Worm (Caenorhabditis elegans) whole organism, late embryonic: ENCODE measurements around the gene Y82E9BL.1.

Source experiments
- C08G9.2 ChIP-seq: sonication (generic microtip); optimal IDR thresholded peaks from 2 replicates; lab custom pipeline; 2016; ENCODE audit warnings: mild to moderate bottlenecking, missing genetic modification characterization, moderate library complexity, missing compliant biosample characterization
- C38D4.7 ChIP-seq: fragments of 200-800 bp; sonication (Bioruptor generic); optimal IDR thresholded peaks from 2 replicates; lab custom pipeline; 2018; ENCODE audit warnings: mild to moderate bottlenecking, missing genetic modification characterization, moderate library complexity, missing compliant biosample characterization
- K02D7.2 ChIP-seq: sonication (generic microtip); optimal IDR thresholded peaks from 2 replicates; lab custom pipeline; 2017; ENCODE audit warnings: mild to moderate bottlenecking, missing genetic modification characterization, missing compliant biosample characterization
- ahr-1 ChIP-seq: sonication (generic microtip); optimal IDR thresholded peaks from 2 replicates; lab custom pipeline; 2016; ENCODE audit warnings: missing genetic modification characterization, missing compliant biosample characterization
- ama-1 ChIP-seq: fragments of 150-350 bp; optimal IDR thresholded peaks from 2 replicates; lab custom pipeline; 2014
- ceh-14 ChIP-seq: sonication (generic microtip); optimal IDR thresholded peaks from 2 replicates; lab custom pipeline; 2016; ENCODE audit warnings: missing genotype, missing genetic modification characterization, missing compliant biosample characterization
- ceh-18 ChIP-seq: sonication (generic microtip); optimal IDR thresholded peaks from 2 replicates; lab custom pipeline; 2016; ENCODE audit warnings: missing genetic modification characterization, missing compliant biosample characterization
- ceh-19 ChIP-seq: fragments of 200-800 bp; sonication (Bioruptor generic); optimal IDR thresholded peaks from 2 replicates; lab custom pipeline; 2018; ENCODE audit warnings: mild to moderate bottlenecking, missing genetic modification characterization, missing compliant biosample characterization
- ceh-45 ChIP-seq: fragments of 200-800 bp; sonication (Bioruptor generic); IDR thresholded peaks from 2 replicates; pipeline ENCODE4 v1.3.6; 2022; ENCODE audit warnings: missing genetic modification reagents, missing genetic modification characterization, missing compliant biosample characterization
- ceh-48 ChIP-seq: sonication (generic microtip); optimal IDR thresholded peaks from 2 replicates; lab custom pipeline; 2016; ENCODE audit warnings: missing genetic modification characterization, inconsistent platforms, missing compliant biosample characterization
- ceh-9 ChIP-seq: sonication (generic microtip); optimal IDR thresholded peaks from 2 replicates; lab custom pipeline; 2016; ENCODE audit warnings: mild to moderate bottlenecking, missing genetic modification characterization, inconsistent platforms, missing compliant biosample characterization
- che-1 ChIP-seq: sonication (generic microtip); optimal IDR thresholded peaks from 2 replicates; lab custom pipeline; 2016; ENCODE audit warnings: mild to moderate bottlenecking, missing genetic modification characterization, missing compliant biosample characterization
- dmd-4 ChIP-seq: sonication (generic microtip); optimal IDR thresholded peaks from 2 replicates; lab custom pipeline; 2016; ENCODE audit warnings: borderline replicate concordance, missing genetic modification characterization, missing compliant biosample characterization
- dve-1 ChIP-seq: sonication (generic microtip); optimal IDR thresholded peaks from 2 replicates; lab custom pipeline; 2017; ENCODE audit warnings: antibody characterized with exemption, mild to moderate bottlenecking, missing genetic modification characterization, missing compliant biosample characterization
- elt-2 ChIP-seq: sonication (generic microtip); optimal IDR thresholded peaks from 2 replicates; lab custom pipeline; 2016; ENCODE audit warnings: missing genetic modification reagents, missing genetic modification characterization, missing compliant biosample characterization
- eyg-1 ChIP-seq: sonication (generic microtip); optimal IDR thresholded peaks from 2 replicates; lab custom pipeline; 2016; ENCODE audit warnings: missing genotype, missing genetic modification characterization, missing compliant biosample characterization
- fkh-6 ChIP-seq: sonication (generic microtip); optimal IDR thresholded peaks from 2 replicates; lab custom pipeline; 2016; ENCODE audit warnings: missing genetic modification characterization, missing compliant biosample characterization
- hlh-6 ChIP-seq: sonication (generic microtip); optimal IDR thresholded peaks from 2 replicates; lab custom pipeline; 2016; ENCODE audit warnings: missing genotype, missing genetic modification characterization, missing compliant biosample characterization
- lim-6 ChIP-seq: sonication (generic microtip); optimal IDR thresholded peaks from 2 replicates; lab custom pipeline; 2016; ENCODE audit warnings: missing genetic modification characterization, missing compliant biosample characterization
- mec-3 ChIP-seq: sonication (generic microtip); optimal IDR thresholded peaks from 2 replicates; lab custom pipeline; 2016; ENCODE audit warnings: borderline replicate concordance, missing genetic modification characterization, missing compliant biosample characterization
- nfya-1 ChIP-seq: sonication (generic microtip); optimal IDR thresholded peaks from 2 replicates; lab custom pipeline; 2017; ENCODE audit warnings: missing genetic modification characterization, mild to moderate bottlenecking, missing compliant biosample characterization, antibody characterized with exemption, moderate library complexity
- nhr-11 ChIP-seq: fragments of 150-350 bp; optimal IDR thresholded peaks from 2 replicates; lab custom pipeline; 2014; ENCODE audit warnings: missing biosample characterization, missing genetic modification characterization
- npax-4 ChIP-seq: sonication (generic microtip); optimal IDR thresholded peaks from 2 replicates; lab custom pipeline; 2016; ENCODE audit warnings: missing genetic modification characterization, missing compliant biosample characterization
- pag-3 ChIP-seq: sonication (generic microtip); optimal IDR thresholded peaks from 2 replicates; lab custom pipeline; 2016; ENCODE audit warnings: missing compliant biosample characterization, missing genetic modification characterization, borderline replicate concordance
- pat-9 ChIP-seq: fragments of 200-800 bp; sonication (Bioruptor generic); optimal IDR thresholded peaks from 2 replicates; lab custom pipeline; 2018; ENCODE audit warnings: mild to moderate bottlenecking, missing genetic modification characterization, moderate library complexity, missing compliant biosample characterization
- ref-2 ChIP-seq: sonication (generic microtip); optimal IDR thresholded peaks from 2 replicates; lab custom pipeline; 2016; ENCODE audit warnings: missing genetic modification characterization, missing compliant biosample characterization
- tbx-2 ChIP-seq: sonication (generic microtip); optimal IDR thresholded peaks from 2 replicates; lab custom pipeline; 2016; ENCODE audit warnings: missing genetic modification characterization, missing compliant biosample characterization
- unc-55 ChIP-seq: sonication (generic microtip); optimal IDR thresholded peaks from 2 replicates; lab custom pipeline; 2017; ENCODE audit warnings: missing biosample characterization, missing genetic modification reagents, missing genetic modification characterization
- ztf-16 ChIP-seq: sonication (generic microtip); optimal IDR thresholded peaks from 2 replicates; lab custom pipeline; 2017; ENCODE audit warnings: missing genetic modification characterization, missing compliant biosample characterization

The Y82E9BL.1 gene

DNA sequence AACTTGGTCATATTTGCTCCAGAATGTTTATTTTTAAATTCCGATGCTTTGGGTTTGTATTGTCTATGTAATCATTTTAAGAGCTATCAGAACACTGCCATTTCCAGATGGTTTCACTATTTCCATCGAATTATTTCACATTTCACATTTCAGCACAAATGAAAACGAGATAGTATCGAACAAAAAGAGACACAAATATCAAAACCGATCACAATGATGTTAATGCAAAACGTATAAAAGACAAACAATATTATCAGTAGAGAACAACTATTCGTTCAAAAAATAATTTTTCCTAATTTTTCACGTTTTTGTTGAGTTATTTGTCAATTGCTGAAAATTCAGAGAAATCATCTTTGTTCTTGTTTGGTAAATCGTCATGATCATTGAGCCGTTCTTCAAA, 40.1 kb upstream of the Y82E9BL.1 start:
- TF ChIP-seq eyg-1 = no peak
- no peak for TF ChIP-seq C08G9.2 (tag; lab: Kevin White, UChicago)

DNA sequence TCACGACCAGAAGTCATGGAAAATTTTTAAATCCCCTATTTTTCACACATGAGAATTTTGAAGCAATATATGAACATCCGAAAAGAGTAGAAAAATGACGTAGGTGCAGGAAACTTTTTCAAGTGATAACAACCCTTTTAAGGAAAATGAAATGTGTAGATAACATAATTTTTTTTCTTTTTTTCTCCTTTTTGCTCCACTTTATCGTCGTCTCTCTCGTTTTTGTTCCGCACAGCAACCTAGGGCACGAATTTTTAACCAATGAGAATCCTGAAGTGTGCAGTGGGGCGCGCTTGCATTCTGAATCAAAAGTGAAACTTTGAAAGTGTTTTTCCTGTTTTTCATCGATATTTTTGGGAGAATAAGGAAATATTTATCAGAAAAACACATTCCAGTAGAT, 37.5 kb upstream of the Y82E9BL.1 start:
- peak; percentile 65 for TF ChIP-seq elt-2 (tag; lab: Kevin White, UChicago)
- TF ChIP-seq unc-55 (GFP tag; lab: Kevin White, UChicago) = no peak

DNA sequence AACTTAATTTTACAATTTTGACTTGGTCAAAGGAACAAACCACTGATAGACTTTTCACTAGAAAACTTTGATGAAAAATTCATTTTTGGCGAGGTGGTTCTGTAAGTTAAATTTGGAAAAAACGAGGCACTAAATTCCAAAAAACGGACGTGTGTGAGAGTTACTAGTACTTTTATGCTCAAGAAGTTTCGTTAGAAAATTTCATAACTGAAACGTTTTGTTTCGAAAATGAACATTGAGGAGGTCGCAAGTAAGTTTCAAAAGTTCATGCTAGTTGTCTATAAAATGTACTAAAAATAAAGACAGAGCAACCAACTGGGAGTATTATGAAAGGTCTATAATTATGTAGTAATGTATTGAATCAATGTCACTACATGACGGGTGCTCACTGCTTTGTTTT, 36.5 kb upstream of the Y82E9BL.1 start, which contains the start of gene pals-17:
Gene pals-17 (minus strand): TSS at position 101 of the 400 bp plus-strand sequence.
- no peak for TF ChIP-seq nfya-1
- TF ChIP-seq ceh-45 (GFP tag; lab: Robert Waterston, UW) = no peak
- no peak for TF ChIP-seq pat-9 (tag; lab: Kevin White, UChicago)
- TF ChIP-seq elt-2 (tag; lab: Kevin White, UChicago) = no peak
- no peak for TF ChIP-seq lim-6
- no peak for TF ChIP-seq ceh-14 (tag; lab: Kevin White, UChicago)
- TF ChIP-seq mec-3 (tag; lab: Kevin White, UChicago) = no peak
- TF ChIP-seq nhr-11 (tag; lab: Kevin White, UChicago) = no peak

DNA sequence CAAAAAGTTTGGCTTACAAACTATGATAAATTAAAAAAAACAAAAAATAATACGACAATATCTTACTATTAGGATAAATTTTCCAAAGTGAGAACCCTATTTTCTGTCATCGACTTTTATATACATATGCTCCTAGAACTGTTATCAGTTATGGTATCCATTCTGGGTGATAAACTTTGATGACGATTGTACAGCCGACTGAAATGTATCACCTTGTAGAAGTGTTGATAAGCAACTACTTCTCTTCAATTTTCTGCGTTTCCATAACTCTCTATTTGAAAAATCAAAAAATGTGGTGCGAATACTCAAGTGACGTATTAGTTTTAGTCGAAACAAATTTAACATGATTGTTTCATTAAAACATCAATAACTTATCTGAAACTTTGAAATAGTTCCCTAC, 34.8 kb upstream of the Y82E9BL.1 start:
- TF ChIP-seq fkh-6 (tag; lab: Kevin White, UChicago) (no peak), elt-2 (tag; lab: Kevin White, UChicago) (peak; percentile 86)
- TF ChIP-seq, all 69 proteins: peak for 1

DNA sequence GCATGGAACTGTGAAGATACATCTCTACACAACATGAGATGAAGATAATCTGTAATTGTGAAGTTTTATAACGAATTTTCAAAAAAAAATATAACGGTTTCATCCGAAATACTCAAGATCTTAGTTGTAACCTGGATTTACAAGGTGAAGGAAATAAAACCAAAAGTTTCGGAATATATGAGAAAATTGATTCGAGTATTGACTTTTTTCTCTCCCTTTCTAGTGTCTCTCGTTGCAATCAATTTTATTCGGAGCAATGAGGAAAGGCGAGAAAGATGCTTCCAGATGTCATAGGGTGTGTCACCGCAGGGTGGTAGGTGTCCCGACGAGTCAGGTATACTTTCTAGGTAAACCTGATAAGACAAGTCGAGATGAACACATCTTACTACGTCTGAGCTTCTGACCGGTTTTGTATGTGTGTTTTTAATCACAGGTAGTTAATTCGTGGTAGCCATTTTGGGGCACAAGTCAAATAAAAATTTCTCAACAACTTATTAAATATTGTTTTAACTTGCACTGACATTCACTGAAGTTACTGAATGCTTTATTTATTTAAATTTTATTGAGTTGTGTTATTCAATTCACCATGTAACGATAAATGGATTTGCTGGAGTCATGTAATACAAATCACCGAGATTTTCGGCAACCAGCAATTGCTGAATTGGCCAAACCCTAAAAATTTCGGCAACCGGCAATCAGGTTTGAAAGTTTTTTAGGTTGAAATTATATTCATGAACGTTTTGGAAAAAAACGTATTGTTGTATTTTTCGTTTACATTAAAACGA, 33.2 kb upstream of the Y82E9BL.1 start, which contains the start of gene pals-20:
Gene pals-20 (minus strand): TSS at position 51 of the 785 bp plus-strand sequence.
- no peak for TF ChIP-seq nfya-1
- TF ChIP-seq C38D4.7 (GFP tag; lab: Kevin White, UChicago) = no peak
- no peak for TF ChIP-seq che-1 (tag; lab: Kevin White, UChicago)
- TF ChIP-seq hlh-6 (tag; lab: Kevin White, UChicago) = no peak
- TF ChIP-seq dve-1 = no peak
- TF ChIP-seq ahr-1 (tag; lab: Kevin White, UChicago) = no peak
- TF ChIP-seq K02D7.2 (tag; lab: Kevin White, UChicago) = no peak
- TF ChIP-seq tbx-2 (tag; lab: Kevin White, UChicago) = no peak
- TF ChIP-seq npax-4 = no peak
- no peak for TF ChIP-seq ztf-16 (tag; lab: Kevin White, UChicago)
- TF ChIP-seq ceh-9 (tag; lab: Kevin White, UChicago) = no peak
- TF ChIP-seq dmd-4 (tag; lab: Kevin White, UChicago) = no peak
- no peak for TF ChIP-seq lim-6
- TF ChIP-seq nhr-11 (tag; lab: Kevin White, UChicago) = no peak

DNA sequence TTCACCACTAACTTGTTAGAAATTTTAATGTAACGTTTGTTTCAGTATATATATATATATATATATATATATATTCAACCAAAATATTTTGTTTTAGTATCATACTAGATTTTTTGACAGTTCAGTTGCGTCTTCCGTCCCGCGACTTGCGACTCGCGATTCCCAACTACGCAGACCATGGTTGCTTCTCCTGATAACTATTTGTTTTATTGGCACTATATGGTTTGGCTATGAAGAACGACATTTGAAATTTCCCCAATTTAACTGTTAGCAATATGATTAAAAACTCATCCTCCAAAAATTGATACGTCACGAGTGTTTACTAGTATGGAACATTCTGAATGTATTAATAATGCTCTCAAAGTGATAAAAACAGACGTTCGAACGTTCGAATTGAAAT, 29.5 kb upstream of the Y82E9BL.1 start:
- TF ChIP-seq pag-3 (tag; lab: Kevin White, UChicago) (no peak), ceh-48 (tag; lab: Kevin White, UChicago) (no peak), ama-1 (no peak), ceh-19 (no peak), elt-2 (tag; lab: Kevin White, UChicago) (no peak), npax-4 (no peak), tbx-2 (tag; lab: Kevin White, UChicago) (no peak), C38D4.7 (GFP tag; lab: Kevin White, UChicago) (no peak), ref-2 (tag; lab: Kevin White, UChicago) (no peak), ceh-18 (tag; lab: Kevin White, UChicago) (no peak)
- TF ChIP-seq, all 69 proteins: peak for 0
